Fruit fly (Drosophila melanogaster): ENCODE results near the gene Elp1.

The Elp1 gene

DNA sequence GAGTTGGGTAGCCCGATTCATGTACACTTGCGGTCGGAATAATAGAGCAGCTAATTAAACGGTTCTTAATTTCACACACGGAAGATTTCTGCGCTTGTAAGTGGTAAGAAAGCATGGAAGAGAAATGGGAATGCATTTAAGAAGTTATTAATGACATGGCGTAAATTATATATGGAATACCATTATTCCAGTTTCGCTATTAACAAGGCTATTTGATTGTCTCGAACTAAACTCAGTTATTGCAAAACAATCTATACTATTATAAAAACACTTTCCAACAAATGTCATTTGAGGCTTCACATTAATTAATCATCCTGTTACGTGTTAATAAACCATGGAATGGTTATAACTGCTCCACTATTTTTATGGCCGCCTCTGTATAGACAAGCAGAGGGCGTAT is 34.6 kb upstream of the Elp1 start:
- no peak for TF ChIP-seq pzg (GFP tag; optimal IDR thresholded peaks at IDR 0.05)
- no peak for TF ChIP-seq CG12299 (tag; optimal IDR thresholded peaks at IDR 0.05)
- no peak for TF ChIP-seq twi (tag; optimal IDR thresholded peaks at IDR 0.05)
- peak in 1 of 2 experiments; percentile 17 for TF ChIP-seq bsh (GFP tag; optimal IDR thresholded peaks at IDR 0.05)
- no peak for TF ChIP-seq Sry-δ (GFP tag; optimal IDR thresholded peaks at IDR 0.05)
- no peak for TF ChIP-seq dysf (GFP tag; IDR thresholded peaks at IDR 0.05)
- 0 out of 2 replicates have a peak, but pooled peaks have one; percentile 9 for TF ChIP-seq Drgx (GFP tag; IDR thresholded peaks at IDR 0.05)
- TF ChIP-seq CG9817 (tag; optimal IDR thresholded peaks at IDR 0.05): no peak
- peak; percentile 11 for TF ChIP-seq CG11504 (tag; optimal IDR thresholded peaks at IDR 0.05)
- no peak for TF ChIP-seq CG17829 (tag; optimal IDR thresholded peaks at IDR 0.05)
- TF ChIP-seq dpn (GFP tag; optimal IDR thresholded peaks at IDR 0.05): no peak
- no peak for TF ChIP-seq CTCF (GFP tag; optimal IDR thresholded peaks at IDR 0.05)

DNA sequence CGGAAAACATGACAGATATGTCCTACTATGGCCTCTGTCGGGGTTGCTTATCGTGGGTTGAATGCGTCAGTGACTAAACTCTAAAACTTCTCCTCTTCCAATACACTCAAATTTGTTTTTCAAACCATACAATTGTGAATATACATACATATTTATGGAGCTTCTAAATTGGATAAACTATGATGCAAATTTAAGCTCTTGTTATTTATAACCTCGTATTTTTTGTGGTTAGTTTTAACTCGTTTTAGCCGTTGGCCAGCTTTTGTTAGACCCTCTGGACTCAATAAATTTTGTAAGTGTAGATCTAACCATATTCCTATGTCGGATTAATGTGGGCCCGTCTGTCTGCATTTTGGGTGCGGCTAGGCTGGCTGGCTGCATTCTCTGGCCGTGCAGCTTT is 33.4 kb upstream of the Elp1 start:
- peak; percentile 48 for TF ChIP-seq croc (GFP tag; conservative IDR thresholded peaks at IDR 0.05)
- peak; percentile 4 for TF ChIP-seq CG1602 (GFP tag; optimal IDR thresholded peaks at IDR 0.05)
- peak; percentile 38; the same call in 2 of the 3 replicates for TF ChIP-seq row (GFP tag; IDR thresholded peaks at IDR 0.05)
- no peak for TF ChIP-seq disco-r (GFP tag; optimal IDR thresholded peaks at IDR 0.05)
- peak; percentile 60 for TF ChIP-seq nmo (GFP tag; optimal IDR thresholded peaks at IDR 0.05)
- no peak for TF ChIP-seq CG4360 (GFP tag; IDR thresholded peaks at IDR 0.05)
- no peak for TF ChIP-seq CG2129 (GFP tag; IDR thresholded peaks at IDR 0.05; ENCODE audit: partially characterized antibody)
- TF ChIP-seq Ptx1 (GFP tag; IDR thresholded peaks at IDR 0.05): 0 out of 2 replicates have a peak, but pooled peaks have one; percentile 21
- TF ChIP-seq NC2β (GFP tag; optimal IDR thresholded peaks at IDR 0.05): no peak
- TF ChIP-seq tio (GFP tag; optimal IDR thresholded peaks at IDR 0.05): peak; percentile 36
- 0 out of 2 replicates have a peak, but pooled peaks have one; percentile 8 for TF ChIP-seq onecut (GFP tag; IDR thresholded peaks at IDR 0.05)
- TF ChIP-seq dmrt99B (tag; optimal IDR thresholded peaks at IDR 0.05): peak; percentile 36
- TF ChIP-seq az2 (GFP tag; optimal IDR thresholded peaks at IDR 0.05): peak; percentile 33
- TF ChIP-seq Xrp1 (GFP tag; IDR thresholded peaks at IDR 0.05): peak; percentile 67
- no peak for TF ChIP-seq CG13296 (GFP tag; optimal IDR thresholded peaks at IDR 0.05)
- peak; percentile 11 for TF ChIP-seq CoRest (tag; optimal IDR thresholded peaks at IDR 0.05)
- TF ChIP-seq tin (GFP tag; optimal IDR thresholded peaks at IDR 0.05): peak; percentile 13
- peak; percentile 44 for TF ChIP-seq CG4820 (GFP tag; optimal IDR thresholded peaks at IDR 0.05)
- TF ChIP-seq Ravus (GFP tag; IDR thresholded peaks at IDR 0.05): no peak
- peak; percentile 60 for TF ChIP-seq CG6254 (GFP tag; optimal IDR thresholded peaks at IDR 0.05)
- TF ChIP-seq CG11696 (GFP tag; IDR thresholded peaks at IDR 0.05): no peak
- TF ChIP-seq CG2712 (tag; optimal IDR thresholded peaks at IDR 0.05): peak; percentile 82
- peak; percentile 81 for TF ChIP-seq CG10979 (tag; optimal IDR thresholded peaks at IDR 0.05)
- peak; percentile 46 for TF ChIP-seq ATbp (GFP tag; optimal IDR thresholded peaks at IDR 0.05)
- TF ChIP-seq CG1603 (tag; optimal IDR thresholded peaks at IDR 0.05): peak; percentile 58
- TF ChIP-seq trem (tag; optimal IDR thresholded peaks at IDR 0.05): peak; percentile 48
- peak; percentile 62 for TF ChIP-seq CG15601 (tag; optimal IDR thresholded peaks at IDR 0.05)
- no peak for TF ChIP-seq sug (tag; optimal IDR thresholded peaks at IDR 0.05)
- TF ChIP-seq D (optimal IDR thresholded peaks at IDR 0.05): no peak
- peak; percentile 17 for TF ChIP-seq D (GFP tag; optimal IDR thresholded peaks at IDR 0.05)
- no peak for TF ChIP-seq fd102C (GFP tag; optimal IDR thresholded peaks at IDR 0.05)
- TF ChIP-seq CG17568 (GFP tag; optimal IDR thresholded peaks at IDR 0.05): peak; percentile 10
- peak; percentile 4 for TF ChIP-seq CG17359 (tag; optimal IDR thresholded peaks at IDR 0.05)
- peak in 1 of 3 experiments; percentile 81 for TF ChIP-seq lola (GFP tag; optimal IDR thresholded peaks at IDR 0.05)
- peak; percentile 54 for TF ChIP-seq CG33557 (GFP tag; optimal IDR thresholded peaks at IDR 0.05)
- no peak for TF ChIP-seq CG14050 (GFP tag; IDR thresholded peaks at IDR 0.05)
- TF ChIP-seq oc (tag; optimal IDR thresholded peaks at IDR 0.05): peak; percentile 39
- no peak for TF ChIP-seq CG2116 (GFP tag; optimal IDR thresholded peaks at IDR 0.05)
- no peak for TF ChIP-seq hth (optimal IDR thresholded peaks at IDR 0.05)
